Fruit fly (Drosophila melanogaster) whole organism, embryonic: ENCODE measurements around the gene CG33795.
A peak's percentile ranks its signal among the peaks of the same experiment; 100 is the strongest.

ENCODE experiments used
- ATbp ChIP-seq: fragments of 200-800 bp; sonication (Bioruptor generic); optimal IDR thresholded peaks from 2 replicates; lab custom pipeline; 2017; ENCODE audit warnings: missing biosample characterization, mild to moderate bottlenecking, missing genetic modification characterization, missing genetic modification reagents
- Bdp1 ChIP-seq: fragments of 200-800 bp; sonication (Bioruptor generic); optimal IDR thresholded peaks from 3 replicates; lab custom pipeline; 2016; ENCODE audit warnings: missing biosample characterization, missing genetic modification characterization
- Blimp-1 ChIP-seq: fragments of 200-800 bp; sonication (Bioruptor generic); optimal IDR thresholded peaks from 3 replicates; lab custom pipeline; 2018; ENCODE audit warnings: missing biosample characterization, missing genetic modification characterization, mild to moderate bottlenecking, moderate library complexity, missing genetic modification reagents
- CG12155 ChIP-seq: fragments of 200-800 bp; sonication (Bioruptor generic); optimal IDR thresholded peaks from 3 replicates; lab custom pipeline; 2016; ENCODE audit warnings: missing biosample characterization, missing genetic modification characterization
- CG17361 ChIP-seq: fragments of 200-800 bp; sonication (Bioruptor generic); IDR thresholded peaks from 3 replicates; pipeline ENCODE4 v1.3.6; 2022; ENCODE audit warnings: missing biosample characterization, missing genetic modification characterization
- CG2889 ChIP-seq: fragments of 200-800 bp; sonication (Bioruptor generic); IDR thresholded peaks from 3 replicates; pipeline ENCODE4 v1.3.6; 2022; ENCODE audit warnings: missing biosample characterization, missing genetic modification characterization
- CG30403 ChIP-seq: fragments of 200-800 bp; sonication (Bioruptor generic); optimal IDR thresholded peaks from 3 replicates; lab custom pipeline; 2016; ENCODE audit warnings: missing biosample characterization, missing genetic modification characterization
- CG31388 ChIP-seq: fragments of 200-800 bp; sonication (Bioruptor generic); optimal IDR thresholded peaks from 2 replicates; lab custom pipeline; 2016; ENCODE audit warnings: missing biosample characterization, missing genetic modification characterization
- CG33213 ChIP-seq: fragments of 200-800 bp; sonication (Bioruptor generic); optimal IDR thresholded peaks from 3 replicates; lab custom pipeline; 2016; ENCODE audit warnings: missing biosample characterization, missing genetic modification characterization
- CG5245 ChIP-seq: fragments of 200-800 bp; sonication (Bioruptor generic); optimal IDR thresholded peaks from 3 replicates; lab custom pipeline; 2016; ENCODE audit warnings: missing biosample characterization, missing genetic modification characterization
- CG6854 ChIP-seq: fragments of 200-800 bp; sonication (Bioruptor generic); optimal IDR thresholded peaks from 3 replicates; lab custom pipeline; 2017; ENCODE audit warnings: missing biosample characterization, mild to moderate bottlenecking, missing genetic modification characterization
- CTCF ChIP-seq: fragments of 200-800 bp; sonication (Bioruptor generic); optimal IDR thresholded peaks from 2 replicates; lab custom pipeline; 2017; ENCODE audit warnings: missing biosample characterization, mild to moderate bottlenecking, missing genetic modification characterization, moderate library complexity
- Dfd ChIP-seq, 2 experiments: fragments of >200 bp; optimal IDR thresholded peaks; 2 replicates each; lab custom pipeline; 2017; ENCODE audit warnings: missing biosample characterization in 2 of 2, missing genetic modification characterization in 2 of 2
- Doc2 ChIP-seq: fragments of 200-800 bp; sonication (Bioruptor generic); IDR thresholded peaks from 2 replicates; pipeline ENCODE4 v1.3.6; 2022; ENCODE audit warnings: missing biosample characterization, missing genetic modification characterization
- Eip74EF ChIP-seq, 2 experiments: fragments of 200-800 bp in 1 of 2; fragments of >200 bp in 1 of 2; sonication (Bioruptor generic) in 1 of 2; optimal IDR thresholded peaks; 2 replicates each; lab custom pipeline; 2017 to 2019; ENCODE audit warnings: missing biosample characterization in 2 of 2, missing genetic modification characterization in 2 of 2, mild to moderate bottlenecking in 1 of 2, moderate library complexity in 1 of 2
- Gsc ChIP-seq: fragments of 200-800 bp; sonication (Bioruptor generic); IDR thresholded peaks from 2 replicates; pipeline ENCODE4 v1.3.6; 2022; ENCODE audit warnings: missing biosample characterization, missing genetic modification characterization
- Gug ChIP-seq: fragments of 200-800 bp; sonication (Bioruptor generic); IDR thresholded peaks from 4 replicates; pipeline ENCODE4 v1.3.6; 2022; ENCODE audit warnings: missing biosample characterization, missing genetic modification characterization
- H2.0 ChIP-seq: fragments of 200-800 bp; sonication (Bioruptor generic); IDR thresholded peaks from 2 replicates; pipeline ENCODE4 v1.3.6; 2022; ENCODE audit warnings: missing biosample characterization, missing genetic modification characterization
- HLH54F ChIP-seq: fragments of 200-800 bp; sonication (Bioruptor generic); optimal IDR thresholded peaks from 3 replicates; lab custom pipeline; 2016; ENCODE audit warnings: missing biosample characterization, missing genetic modification characterization
- Hand ChIP-seq: fragments of 200-800 bp; sonication (Bioruptor generic); optimal IDR thresholded peaks from 2 replicates; lab custom pipeline; 2017; ENCODE audit warnings: mild to moderate bottlenecking, missing biosample characterization, missing genetic modification reagents, missing genetic modification characterization
- Hmr ChIP-seq: fragments of 200-800 bp; sonication (Bioruptor generic); optimal IDR thresholded peaks from 3 replicates; lab custom pipeline; 2017; ENCODE audit warnings: mild to moderate bottlenecking, missing biosample characterization, missing genetic modification reagents, missing genetic modification characterization
- Med ChIP-seq: fragments of 200-800 bp; sonication (Bioruptor generic); peaks from one replicate; lab custom pipeline; 2016; ENCODE audit warnings: missing biosample characterization, missing genetic modification characterization, mild to moderate bottlenecking, inconsistent platforms, moderate library complexity
- Neu2 ChIP-seq: fragments of 200-800 bp; sonication (Bioruptor generic); optimal IDR thresholded peaks from 3 replicates; lab custom pipeline; 2016; ENCODE audit warnings: missing biosample characterization, missing genetic modification characterization, borderline replicate concordance
- Opbp ChIP-seq: fragments of 200-800 bp; sonication (Bioruptor generic); IDR thresholded peaks from 3 replicates; pipeline ENCODE4 v1.3.6; 2022; ENCODE audit warnings: missing biosample characterization, missing genetic modification characterization; ENCODE audit not compliant: partially characterized antibody
- Poxn ChIP-seq: fragments of 200-800 bp; sonication (Bioruptor generic); IDR thresholded peaks from 2 replicates; pipeline ENCODE4 v1.3.6; 2022; ENCODE audit warnings: missing biosample characterization, missing genetic modification characterization
- Sox102F ChIP-seq: fragments of 200-800 bp; sonication (Bioruptor generic); optimal IDR thresholded peaks from 2 replicates; lab custom pipeline; 2018; ENCODE audit warnings: missing biosample characterization, mild to moderate bottlenecking, missing genetic modification characterization, moderate library complexity
- Stat92E ChIP-seq, 3 experiments: fragments of >200 bp in 2 of 3; fragments of 200-800 bp in 1 of 3; sonication (Bioruptor generic) in 1 of 3; optimal IDR thresholded peaks; 2 replicates each; lab custom pipeline; 2017 to 2019; ENCODE audit warnings: missing biosample characterization in 3 of 3, missing genetic modification characterization in 3 of 3, mild to moderate bottlenecking in 1 of 3, moderate library complexity in 1 of 3
- abd-A ChIP-seq: fragments of 200-800 bp; sonication (Bioruptor generic); optimal IDR thresholded peaks from 3 replicates; lab custom pipeline; 2019; ENCODE audit warnings: missing biosample characterization, mild to moderate bottlenecking, missing genetic modification characterization, moderate library complexity
- ac ChIP-seq: fragments of 200-800 bp; sonication (Bioruptor generic); optimal IDR thresholded peaks from 3 replicates; lab custom pipeline; 2017; ENCODE audit warnings: missing biosample characterization, mild to moderate bottlenecking, missing genetic modification characterization
- cas ChIP-seq: fragments of 200-800 bp; sonication (Bioruptor generic); IDR thresholded peaks from 2 replicates; pipeline ENCODE4 v1.3.6; 2022; ENCODE audit warnings: missing biosample characterization, missing genetic modification characterization
- chn ChIP-seq: fragments of 200-800 bp; sonication (Bioruptor generic); optimal IDR thresholded peaks from 2 replicates; lab custom pipeline; 2016; ENCODE audit warnings: missing biosample characterization, missing genetic modification characterization
- crp ChIP-seq, 2 experiments: fragments of 200-800 bp; sonication (Bioruptor generic); optimal IDR thresholded peaks; 2 replicates in 1 of 2; 3 replicates in 1 of 2; lab custom pipeline; 2017; ENCODE audit warnings: missing biosample characterization in 2 of 2, missing genetic modification characterization in 2 of 2, mild to moderate bottlenecking in 1 of 2, moderate library complexity in 1 of 2
- fd96Cb ChIP-seq: fragments of 200-800 bp; sonication (Bioruptor generic); optimal IDR thresholded peaks from 2 replicates; lab custom pipeline; 2018; ENCODE audit warnings: missing biosample characterization, mild to moderate bottlenecking, missing genetic modification characterization, moderate library complexity
- gcm2 ChIP-seq: fragments of 200-800 bp; sonication (Bioruptor generic); optimal IDR thresholded peaks from 2 replicates; lab custom pipeline; 2016; ENCODE audit warnings: missing biosample characterization, missing genetic modification characterization
- gfzf ChIP-seq: fragments of 200-800 bp; sonication (Bioruptor generic); optimal IDR thresholded peaks from 2 replicates; lab custom pipeline; 2016; ENCODE audit warnings: missing biosample characterization, mild to moderate bottlenecking, missing genetic modification characterization, moderate library complexity
- ham ChIP-seq: fragments of 200-800 bp; sonication (Bioruptor generic); IDR thresholded peaks from 2 replicates; pipeline ENCODE4 v1.3.6; 2022; ENCODE audit warnings: missing biosample characterization, missing genetic modification characterization
- luna ChIP-seq: fragments of 200-800 bp; sonication (Bioruptor generic); optimal IDR thresholded peaks from 2 replicates; lab custom pipeline; 2016; ENCODE audit warnings: missing biosample characterization, missing genetic modification characterization
- nom ChIP-seq: fragments of 200-800 bp; sonication (Bioruptor generic); optimal IDR thresholded peaks from 2 replicates; lab custom pipeline; 2017; ENCODE audit warnings: missing biosample characterization, missing genetic modification characterization, mild to moderate bottlenecking, moderate library complexity, missing genetic modification reagents
- oc ChIP-seq: fragments of 200-800 bp; sonication (Bioruptor generic); optimal IDR thresholded peaks from 2 replicates; lab custom pipeline; 2018; ENCODE audit warnings: missing biosample characterization, mild to moderate bottlenecking, missing genetic modification characterization, moderate library complexity
- otp ChIP-seq: fragments of 200-800 bp; sonication (Bioruptor generic); IDR thresholded peaks from 3 replicates; pipeline ENCODE4, ENCODE4 v1.3.6; 2022; ENCODE audit warnings: missing biosample characterization, missing genetic modification characterization
- ranshi ChIP-seq: fragments of 200-800 bp; sonication (Bioruptor generic); IDR thresholded peaks from 2 replicates; pipeline ENCODE4 v1.3.6; 2022; ENCODE audit warnings: missing biosample characterization, missing genetic modification characterization
- salm ChIP-seq: fragments of 200-800 bp; sonication (Bioruptor generic); optimal IDR thresholded peaks from 2 replicates; lab custom pipeline; 2018; ENCODE audit warnings: missing biosample characterization, mild to moderate bottlenecking, missing genetic modification characterization
- scrt ChIP-seq: fragments of 200-800 bp; sonication (Bioruptor generic); optimal IDR thresholded peaks from 2 replicates; lab custom pipeline; 2018; ENCODE audit warnings: missing biosample characterization, mild to moderate bottlenecking, missing genetic modification characterization, moderate library complexity
- sens ChIP-seq: fragments of 200-800 bp; sonication (Bioruptor generic); peaks from one replicate; lab custom pipeline; 2016; ENCODE audit warnings: missing biosample characterization, missing genetic modification characterization
- slp2 ChIP-seq: fragments of 200-800 bp; sonication (Bioruptor generic); optimal IDR thresholded peaks from 2 replicates; lab custom pipeline; 2016; ENCODE audit warnings: missing biosample characterization, missing genetic modification characterization
- sna ChIP-seq: fragments of 200-800 bp; sonication (Bioruptor generic); IDR thresholded peaks from 2 replicates; pipeline ENCODE4 v1.3.6; 2022; ENCODE audit warnings: missing biosample characterization, missing genetic modification characterization; ENCODE audit not compliant: partially characterized antibody
- tll ChIP-seq, 2 experiments: fragments of 200-800 bp in 1 of 2; fragments of >200 bp in 1 of 2; sonication (Bioruptor generic) in 1 of 2; optimal IDR thresholded peaks; 2 replicates each; lab custom pipeline; 2017 to 2019; ENCODE audit warnings: missing biosample characterization in 2 of 2, missing genetic modification characterization in 2 of 2, mild to moderate bottlenecking in 1 of 2, moderate library complexity in 1 of 2
- toy ChIP-seq: fragments of 200-800 bp; sonication (Bioruptor generic); IDR thresholded peaks from 2 replicates; pipeline ENCODE4 v1.3.6; 2022; ENCODE audit warnings: missing biosample characterization, missing genetic modification characterization
- unc-4 ChIP-seq: fragments of 200-800 bp; sonication (Bioruptor generic); IDR thresholded peaks from 2 replicates; pipeline ENCODE4 v1.3.6; 2022; ENCODE audit warnings: missing biosample characterization, missing genetic modification characterization; ENCODE audit not compliant: partially characterized antibody
- yki ChIP-seq: fragments of >200 bp; optimal IDR thresholded peaks from 3 replicates; lab custom pipeline; 2018

Gene CG33795

DNA sequence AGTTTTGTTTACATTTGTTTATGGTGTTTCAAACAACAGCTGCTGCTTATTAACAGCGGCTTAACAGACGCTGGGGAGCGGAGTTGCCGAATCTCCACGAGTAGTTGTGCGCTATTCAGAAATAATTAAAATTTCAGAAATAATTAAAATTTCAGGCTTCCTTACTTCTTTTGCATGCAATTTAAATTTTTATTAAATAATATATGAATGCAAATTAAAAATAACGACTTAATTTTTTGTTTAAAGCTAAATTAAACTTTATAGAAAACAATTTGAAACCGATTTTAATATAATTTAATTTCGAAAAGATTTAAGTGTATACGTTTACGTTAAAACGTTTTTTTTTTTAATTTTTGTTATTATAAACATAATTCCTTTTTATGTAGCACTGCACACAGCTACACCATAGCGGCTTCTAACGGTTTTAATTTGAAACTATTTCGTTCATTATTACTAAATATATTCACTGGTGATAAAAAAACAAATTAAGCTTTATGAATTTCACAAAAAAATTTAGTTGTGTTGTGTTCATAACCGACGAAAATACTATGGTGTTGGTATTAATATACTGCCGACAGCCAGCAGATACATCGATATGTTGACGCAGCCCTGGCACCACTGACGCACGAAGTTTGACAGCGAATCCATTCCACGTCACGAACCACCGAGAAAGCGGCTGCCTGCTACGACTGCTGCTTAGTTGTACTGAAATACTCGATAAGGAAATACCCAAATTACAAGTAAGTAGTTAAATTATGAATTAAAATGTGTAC, 42.0 kb downstream of the CG33795 start, which contains the start of gene SsRbeta (continued):
- no peak for TF ChIP-seq salm (tag; lab: Kevin White, UChicago)
- no peak for TF ChIP-seq scrt (GFP tag; lab: Kevin White, UChicago)
- no peak for TF ChIP-seq nom
- TF ChIP-seq chn (GFP tag; lab: Kevin White, UChicago) = no peak
- TF ChIP-seq H2.0 (GFP tag; lab: Robert Waterston, UW) = peak; percentile 76
- peak; percentile 69 for TF ChIP-seq unc-4 (GFP tag; lab: Robert Waterston, UW)
- peak; percentile 51 for TF ChIP-seq sna
- TF ChIP-seq CG5245 (GFP tag; lab: Kevin White, UChicago) = no peak
- TF ChIP-seq Gsc (GFP tag; lab: Robert Waterston, UW) = no peak
- TF ChIP-seq CG17361 (GFP tag; lab: Robert Waterston, UW) = peak; percentile 81
- TF ChIP-seq Poxn (GFP tag; lab: Robert Waterston, UW) = no peak
- peak; percentile 55 for TF ChIP-seq CG30403
- TF ChIP-seq CG12155 = no peak
- TF ChIP-seq abd-A (tag; lab: Kevin White, UChicago) = no peak
- no peak for TF ChIP-seq gcm2 (GFP tag; lab: Kevin White, UChicago)
- peak; percentile 45 for TF ChIP-seq sens (GFP tag; lab: Kevin White, UChicago)
- TF ChIP-seq ac (GFP tag; lab: Kevin White, UChicago) = no peak
- TF ChIP-seq fd96Cb (tag; lab: Kevin White, UChicago) = no peak
- no peak for TF ChIP-seq CG31388 (GFP tag; lab: Kevin White, UChicago)
- TF ChIP-seq oc (tag; lab: Kevin White, UChicago) = no peak
- no peak for TF ChIP-seq cas (GFP tag; lab: Robert Waterston, UW)
- TF ChIP-seq Hand = no peak
- TF ChIP-seq yki (lab: Kevin White, UChicago) = no peak
- peak; percentile 49 for TF ChIP-seq Blimp-1
- no peak for TF ChIP-seq tll (GFP tag; optimal IDR thresholded peaks at IDR 0.05; lab: Kevin White, UChicago)
- no peak for TF ChIP-seq toy (GFP tag; lab: Robert Waterston, UW)
- TF ChIP-seq luna (GFP tag; lab: Kevin White, UChicago) = no peak
- peak; percentile 3 for TF ChIP-seq CTCF (GFP tag; lab: Kevin White, UChicago)
- TF ChIP-seq otp = no peak
- TF ChIP-seq ham = no peak
- TF ChIP-seq slp2 (GFP tag; lab: Kevin White, UChicago) = no peak
- TF ChIP-seq Neu2 (GFP tag; lab: Kevin White, UChicago) = no peak
- no peak for TF ChIP-seq Stat92E (GFP tag; optimal IDR thresholded peaks at IDR 0.05; lab: Kevin White, UChicago)
- no peak for TF ChIP-seq Doc2 (GFP tag; lab: Robert Waterston, UW)
- peak; percentile 3; the same call in 1 of the 3 replicates for TF ChIP-seq CG2889 (GFP tag; lab: Robert Waterston, UW)
- no peak for TF ChIP-seq Bdp1
- TF ChIP-seq Gug (GFP tag; lab: Robert Waterston, UW) = peak; percentile 71
- peak; percentile 66 for TF ChIP-seq ranshi (GFP tag; lab: Robert Waterston, UW)
- peak; percentile 51 for TF ChIP-seq Sox102F (GFP tag; lab: Kevin White, UChicago)
- TF ChIP-seq crp (GFP tag; optimal IDR thresholded peaks at IDR 0.05; lab: Kevin White, UChicago) = peak in 1 of 2 experiments; percentile 49
- TF ChIP-seq Hmr (GFP tag; lab: Kevin White, UChicago) = peak; percentile 4
- TF ChIP-seq Opbp (GFP tag; lab: Robert Waterston, UW) = peak; percentile 74
- TF ChIP-seq CG6854 (GFP tag; lab: Kevin White, UChicago) = no peak
- no peak for TF ChIP-seq Eip74EF (GFP tag; optimal IDR thresholded peaks at IDR 0.05; lab: Kevin White, UChicago)
- TF ChIP-seq CG33213 (GFP tag; lab: Kevin White, UChicago) = no peak
- peak; percentile 91 for TF ChIP-seq Med (GFP tag; lab: Kevin White, UChicago)
- no peak for TF ChIP-seq Dfd (GFP tag; optimal IDR thresholded peaks at IDR 0.05; lab: Kevin White, UChicago)
- no peak for TF ChIP-seq HLH54F (GFP tag; lab: Kevin White, UChicago)
- peak; percentile 51 for TF ChIP-seq gfzf (GFP tag; lab: Kevin White, UChicago)
- TF ChIP-seq ATbp (GFP tag; lab: Kevin White, UChicago) = no peak
